Worm (Caenorhabditis elegans) whole organism, L1 larva: ENCODE data around the gene zipt-3.

ENCODE experiments used
- C04F5.9 ChIP-seq: sonication (generic microtip); optimal IDR thresholded peaks from 2 replicates; lab custom pipeline; 2016; ENCODE audit warnings: missing genetic modification characterization, missing compliant biosample characterization
- Y116A8C.19 ChIP-seq: sonication (generic microtip); optimal IDR thresholded peaks from 2 replicates; lab custom pipeline; 2016; ENCODE audit warnings: missing compliant biosample characterization, missing genetic modification characterization, borderline replicate concordance
- alr-1 ChIP-seq: fragments of 200-800 bp; sonication (Bioruptor generic); optimal IDR thresholded peaks from 2 replicates; lab custom pipeline; 2018; ENCODE audit warnings: borderline replicate concordance, mild to moderate bottlenecking, missing genetic modification characterization, missing compliant biosample characterization
- aly-2 ChIP-seq: fragments of 150-350 bp; optimal IDR thresholded peaks from 2 replicates; lab custom pipeline; 2014; ENCODE audit warnings: missing biosample characterization, missing genetic modification characterization
- ama-1 ChIP-seq: fragments of 150-350 bp; optimal IDR thresholded peaks from 2 replicates; lab custom pipeline; 2014
- ceh-63 ChIP-seq: fragments of 200-800 bp; sonication (Bioruptor generic); optimal IDR thresholded peaks from 2 replicates; lab custom pipeline; 2018; ENCODE audit warnings: mild to moderate bottlenecking, missing genetic modification characterization, missing compliant biosample characterization
- ceh-88 ChIP-seq: fragments of 200-800 bp; sonication (Bioruptor generic); IDR thresholded peaks from 2 replicates; pipeline ENCODE4 v1.3.6; 2022; ENCODE audit warnings: missing genetic modification characterization, missing compliant biosample characterization
- dsc-1 ChIP-seq: sonication (generic microtip); optimal IDR thresholded peaks from 2 replicates; lab custom pipeline; 2016; ENCODE audit warnings: mild to moderate bottlenecking, missing genetic modification characterization, missing compliant biosample characterization
- efl-1 ChIP-seq, 4 experiments: fragments of 150-350 bp; optimal IDR thresholded peaks in 3 of 4; peaks in 1 of 4; 1 replicate in 1 of 4; 2 replicates in 3 of 4; lab custom pipeline; 2014; ENCODE audit warnings: missing biosample characterization in 2 of 4, missing genetic modification characterization in 2 of 4, missing genetic modification reagents in 2 of 4
- egl-13 ChIP-seq: sonication (generic microtip); optimal IDR thresholded peaks from 2 replicates; lab custom pipeline; 2016; ENCODE audit warnings: missing genotype, missing genetic modification reagents, missing genetic modification characterization, missing compliant biosample characterization
- egl-27 ChIP-seq, 2 experiments: fragments of 150-350 bp in 1 of 2; sonication (generic microtip); optimal IDR thresholded peaks; 3 replicates each; lab custom pipeline; 2017 to 2018; ENCODE audit warnings: missing biosample characterization in 2 of 2, missing genetic modification characterization in 2 of 2, missing genetic modification reagents in 2 of 2
- elt-2 ChIP-seq: sonication (generic microtip); optimal IDR thresholded peaks from 2 replicates; lab custom pipeline; 2016; ENCODE audit warnings: missing genetic modification characterization, mild to moderate bottlenecking, inconsistent platforms, missing compliant biosample characterization, missing genetic modification reagents
- elt-3 ChIP-seq, 6 experiments: fragments of 150-350 bp in 1 of 6; sonication (generic microtip); optimal IDR thresholded peaks; 2 replicates each; lab custom pipeline; 2017 to 2018; ENCODE audit warnings: missing biosample characterization in 6 of 6, missing genetic modification characterization in 6 of 6, inconsistent platforms in 1 of 6
- fkh-8 ChIP-seq: sonication (generic microtip); optimal IDR thresholded peaks from 2 replicates; lab custom pipeline; 2016; ENCODE audit warnings: mild to moderate bottlenecking, missing genetic modification characterization, missing compliant biosample characterization
- fos-1 ChIP-seq: fragments of 150-350 bp; optimal IDR thresholded peaks from 2 replicates; lab custom pipeline; 2014; ENCODE audit warnings: missing biosample characterization, missing genetic modification characterization
- grh-1 ChIP-seq: fragments of 200-800 bp; sonication (Bioruptor generic); IDR thresholded peaks from 2 replicates; pipeline ENCODE4 v1.3.6; 2022; ENCODE audit warnings: missing genetic modification reagents, missing genetic modification characterization, missing compliant biosample characterization
- hlh-17 ChIP-seq: fragments of 200-800 bp; sonication (Bioruptor generic); optimal IDR thresholded peaks from 2 replicates; lab custom pipeline; 2018; ENCODE audit warnings: missing genetic modification characterization, mild to moderate bottlenecking, missing compliant biosample characterization, moderate library complexity, borderline replicate concordance
- hpl-2 ChIP-seq: fragments of 150-350 bp; optimal IDR thresholded peaks from 2 replicates; lab custom pipeline; 2014; ENCODE audit warnings: missing biosample characterization, missing genetic modification reagents, missing genetic modification characterization
- irx-1 ChIP-seq: sonication (generic microtip); optimal IDR thresholded peaks from 2 replicates; lab custom pipeline; 2016; ENCODE audit warnings: missing genetic modification characterization, missing compliant biosample characterization
- isw-1 ChIP-seq: fragments of 200-800 bp; sonication (Bioruptor generic); IDR thresholded peaks from 2 replicates; pipeline ENCODE4 v1.3.6; 2022; ENCODE audit warnings: missing genetic modification characterization, missing compliant biosample characterization
- lin-14 ChIP-seq: fragments of 200-800 bp; sonication (Bioruptor generic); optimal IDR thresholded peaks from 2 replicates; lab custom pipeline; 2018; ENCODE audit warnings: mild to moderate bottlenecking, missing genetic modification characterization, moderate library complexity, missing compliant biosample characterization
- lin-15B ChIP-seq: fragments of 150-350 bp; sonication (generic microtip); optimal IDR thresholded peaks from 3 replicates; lab custom pipeline; 2014; ENCODE audit warnings: missing biosample characterization, missing genetic modification characterization
- lin-39 ChIP-seq: fragments of 150-350 bp; optimal IDR thresholded peaks from 2 replicates; lab custom pipeline; 2014; ENCODE audit warnings: missing biosample characterization, missing genetic modification reagents, missing genetic modification characterization
- lsy-2 ChIP-seq, 2 experiments: fragments of 150-350 bp; optimal IDR thresholded peaks; 2 replicates each; lab custom pipeline; 2014; ENCODE audit warnings: missing biosample characterization in 2 of 2, missing genetic modification characterization in 2 of 2
- nhr-12 ChIP-seq: sonication (generic microtip); optimal IDR thresholded peaks from 2 replicates; lab custom pipeline; 2017; ENCODE audit warnings: missing biosample characterization, missing genetic modification characterization
- nhr-19 ChIP-seq: fragments of 200-800 bp; sonication (Bioruptor generic); conservative IDR thresholded peaks from 2 replicates; pipeline ENCODE4 v1.3.6; 2022; ENCODE audit warnings: missing genetic modification characterization, missing compliant biosample characterization
- nhr-28 ChIP-seq: fragments of 150-350 bp; optimal IDR thresholded peaks from 2 replicates; lab custom pipeline; 2014; ENCODE audit warnings: missing biosample characterization, missing genetic modification characterization
- nhr-76 ChIP-seq: sonication (generic microtip); optimal IDR thresholded peaks from 2 replicates; lab custom pipeline; 2017; ENCODE audit warnings: missing biosample characterization, missing genetic modification characterization
- nhr-77 ChIP-seq: fragments of 150-350 bp; optimal IDR thresholded peaks from 2 replicates; lab custom pipeline; 2014; ENCODE audit warnings: missing biosample characterization, missing genetic modification characterization
- pag-3 ChIP-seq: sonication (generic microtip); optimal IDR thresholded peaks from 2 replicates; lab custom pipeline; 2017; ENCODE audit warnings: missing genetic modification characterization, mild to moderate bottlenecking, missing compliant biosample characterization, antibody characterized with exemption, borderline replicate concordance; ENCODE audit not compliant: insufficient read depth
- pax-3 ChIP-seq: fragments of 200-800 bp; sonication (Bioruptor generic); optimal IDR thresholded peaks from 2 replicates; lab custom pipeline; 2018; ENCODE audit warnings: mild to moderate bottlenecking, missing genetic modification characterization, moderate library complexity, missing compliant biosample characterization
- snpc-4 ChIP-seq: fragments of 150-350 bp; optimal IDR thresholded peaks from 2 replicates; lab custom pipeline; 2014; ENCODE audit warnings: missing biosample characterization, missing genetic modification characterization
- snu-23 ChIP-seq: sonication (generic microtip); optimal IDR thresholded peaks from 2 replicates; lab custom pipeline; 2016; ENCODE audit warnings: missing genetic modification characterization, missing compliant biosample characterization
- sptf-1 ChIP-seq: fragments of 150-350 bp; optimal IDR thresholded peaks from 2 replicates; lab custom pipeline; 2014; ENCODE audit warnings: missing biosample characterization, missing genetic modification characterization
- tlp-1 ChIP-seq: fragments of 150-350 bp; optimal IDR thresholded peaks from 2 replicates; lab custom pipeline; 2014; ENCODE audit warnings: missing biosample characterization, missing genetic modification characterization
- unc-130 ChIP-seq: fragments of 150-350 bp; optimal IDR thresholded peaks from 2 replicates; lab custom pipeline; 2017; ENCODE audit warnings: missing biosample characterization, missing genetic modification characterization, inconsistent platforms
- unc-30 ChIP-seq: sonication (generic microtip); optimal IDR thresholded peaks from 2 replicates; lab custom pipeline; 2017; ENCODE audit warnings: missing biosample characterization, missing genetic modification characterization
- unc-86 ChIP-seq: sonication (generic microtip); optimal IDR thresholded peaks from 2 replicates; lab custom pipeline; 2016; ENCODE audit warnings: missing genetic modification characterization, missing compliant biosample characterization
- xbp-1 ChIP-seq: sonication (generic microtip); optimal IDR thresholded peaks from 2 replicates; lab custom pipeline; 2016; ENCODE audit warnings: missing genetic modification characterization, missing compliant biosample characterization
- zip-4 ChIP-seq: fragments of 200-800 bp; sonication (Bioruptor generic); optimal IDR thresholded peaks from 2 replicates; lab custom pipeline; 2018; ENCODE audit warnings: mild to moderate bottlenecking, missing genetic modification characterization, moderate library complexity, missing compliant biosample characterization
- ztf-11 ChIP-seq, 2 experiments: sonication (generic microtip); optimal IDR thresholded peaks; 2 replicates each; lab custom pipeline; 2016 to 2017; ENCODE audit warnings: missing genetic modification characterization in 2 of 2, missing biosample characterization in 1 of 2, missing compliant biosample characterization in 1 of 2

The zipt-3 gene

ce11 chrII:5717831-5718230, at the start of gene zipt-3:
TSS of gene zipt-3 (plus strand) at chrII:5718131.
- TF ChIP-seq sptf-1 (tag; lab: Kevin White, UChicago) (no peak), isw-1 (GFP tag; lab: Robert Waterston, UW) (no peak), ztf-11 (tag; optimal IDR thresholded peaks at IDR 0.05; lab: Kevin White, UChicago) (no peak), elt-2 (no peak), unc-86 (tag; lab: Kevin White, UChicago) (no peak), nhr-19 (GFP tag; lab: Robert Waterston, UW) (no peak), pax-3 (tag; lab: Kevin White, UChicago) (no peak), lin-39 (tag; lab: Kevin White, UChicago) (no peak), nhr-77 (tag; lab: Kevin White, UChicago) (no peak), lin-14 (no peak)

DNA sequence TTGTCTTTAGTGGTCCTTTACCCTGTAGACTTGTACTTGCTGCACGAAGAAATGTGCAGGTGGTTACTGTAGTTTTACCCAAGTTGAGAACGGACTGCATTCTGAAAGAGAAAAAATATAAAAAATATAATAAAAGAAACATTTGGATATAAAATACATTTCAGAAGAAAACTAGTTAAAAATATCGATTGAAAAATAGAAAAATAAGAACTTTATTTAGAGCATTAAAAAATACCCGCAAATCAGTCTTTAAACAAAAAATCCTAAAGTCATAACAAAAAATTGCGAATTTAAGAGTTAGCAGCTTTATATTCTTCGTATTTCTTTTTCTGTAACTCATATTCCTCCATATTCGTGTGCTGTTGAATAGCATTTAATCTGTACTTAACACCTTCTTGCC, 49.1 kb upstream of the zipt-3 start, which contains the start of gene C25H3.7:
Gene C25H3.7 (minus strand): TSS at position 101 of the 400 bp plus-strand sequence.
- TF ChIP-seq dsc-1 (tag; lab: Kevin White, UChicago), result no peak
- no peak for TF ChIP-seq Y116A8C.19 (tag; lab: Kevin White, UChicago)

DNA sequence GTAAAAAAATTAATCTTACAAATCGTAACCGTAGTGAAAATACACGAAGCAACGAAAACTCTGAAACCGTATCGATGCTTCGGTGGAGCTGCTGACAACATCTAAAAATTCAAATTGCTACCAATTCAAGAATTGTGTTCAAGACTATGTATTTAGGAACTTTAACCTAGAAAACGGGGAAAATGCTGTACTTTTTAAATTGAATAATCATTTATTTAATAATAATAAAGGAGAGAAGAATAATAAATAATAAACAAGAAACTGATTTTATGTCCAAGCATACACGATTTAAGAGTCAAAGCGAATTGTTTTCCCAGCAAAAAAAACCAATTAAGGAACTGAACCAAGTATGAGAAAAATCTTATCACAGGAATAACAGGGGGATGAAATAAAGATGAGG, 48.4 kb upstream of the zipt-3 start, which contains the start of gene C25H3.17:
Gene C25H3.17 (minus strand): TSS at position 101 of the 400 bp plus-strand sequence.
- no peak for TF ChIP-seq egl-13 (tag; lab: Kevin White, UChicago)
- no peak for TF ChIP-seq lsy-2 (tag; optimal IDR thresholded peaks at IDR 0.05; lab: Kevin White, UChicago)
- TF ChIP-seq grh-1, result no peak
- no peak for TF ChIP-seq zip-4
- TF ChIP-seq efl-1 (optimal IDR thresholded peaks at IDR 0.05; lab: Kevin White, UChicago), result no peak
- TF ChIP-seq efl-1 (GFP tag; optimal IDR thresholded peaks at IDR 0.05 in 1 of 2; lab: Kevin White, UChicago), result no peak

ce11 chrII:5680703-5681102, 37.2 kb upstream of the zipt-3 start, which contains the start of gene flp-27:
TSS of gene flp-27 (plus strand) at chrII:5681003.
- TF ChIP-seq efl-1 (optimal IDR thresholded peaks at IDR 0.05; lab: Kevin White, UChicago), result no peak
- no peak for TF ChIP-seq efl-1 (GFP tag; optimal IDR thresholded peaks at IDR 0.05 in 1 of 2; lab: Kevin White, UChicago)
- TF ChIP-seq fkh-8 (tag; lab: Kevin White, UChicago), result no peak
- TF ChIP-seq irx-1 (tag; lab: Kevin White, UChicago), result no peak
- no peak for TF ChIP-seq zip-4
- no peak for TF ChIP-seq nhr-28
- no peak for TF ChIP-seq hpl-2 (GFP tag; lab: Kevin White, UChicago)
- no peak for TF ChIP-seq elt-3 (tag; optimal IDR thresholded peaks at IDR 0.05; lab: Kevin White, UChicago)
- TF ChIP-seq snpc-4 (tag; lab: Kevin White, UChicago), result no peak
- no peak for TF ChIP-seq nhr-77 (tag; lab: Kevin White, UChicago)

ce11 chrII:5688959-5689358, 29.0 kb upstream of the zipt-3 start, which contains the start of gene C25H3.11:
TSS of gene C25H3.11 (minus strand) at chrII:5689040.
- TF ChIP-seq hlh-17 (GFP tag; lab: Kevin White, UChicago) (no peak), tlp-1 (tag; lab: Kevin White, UChicago) (no peak), ztf-11 (tag; optimal IDR thresholded peaks at IDR 0.05; lab: Kevin White, UChicago) (no peak), nhr-28 (no peak), xbp-1 (no peak), zip-4 (no peak), ceh-88 (GFP tag; lab: Robert Waterston, UW) (no peak), fos-1 (tag; lab: Kevin White, UChicago) (no peak), lin-14 (peak; percentile 56), nhr-12 (tag; lab: Kevin White, UChicago) (no peak), isw-1 (GFP tag; lab: Robert Waterston, UW) (no peak), efl-1 (optimal IDR thresholded peaks at IDR 0.05; lab: Kevin White, UChicago) (peak in 1 of 2 experiments; percentile 3), efl-1 (GFP tag; optimal IDR thresholded peaks at IDR 0.05 in 1 of 2; lab: Kevin White, UChicago) (peak in 1 of 2 experiments; percentile 4), lsy-2 (tag; optimal IDR thresholded peaks at IDR 0.05; lab: Kevin White, UChicago) (peak; percentile 11 to 14), unc-30 (tag; lab: Kevin White, UChicago) (no peak), ama-1 (lab: Kevin White, UChicago) (no peak), ceh-63 (GFP tag; lab: Kevin White, UChicago) (no peak), pag-3 (tag; lab: Kevin White, UChicago) (no peak), irx-1 (tag; lab: Kevin White, UChicago) (no peak), snpc-4 (tag; lab: Kevin White, UChicago) (no peak), grh-1 (no peak), nhr-19 (GFP tag; lab: Robert Waterston, UW) (no peak), lin-15B (tag; lab: Kevin White, UChicago) (peak; percentile 15), pax-3 (tag; lab: Kevin White, UChicago) (no peak), unc-130 (tag; lab: Kevin White, UChicago) (peak; percentile 6), nhr-76 (tag; lab: Kevin White, UChicago) (no peak), C04F5.9 (tag; lab: Kevin White, UChicago) (no peak), aly-2 (tag; lab: Kevin White, UChicago) (no peak), snu-23 (peak; percentile 53), egl-27 (tag; optimal IDR thresholded peaks at IDR 0.05; lab: Kevin White, UChicago) (no peak), alr-1 (no peak)
